Worm (Caenorhabditis elegans) whole organism, L4 larva: ENCODE measurements around the gene T04B8.1.

Experiments
- F10B5.3 ChIP-seq: sonication (generic microtip); optimal IDR thresholded peaks from 2 replicates; lab custom pipeline; 2016; ENCODE audit warnings: mild to moderate bottlenecking, missing genetic modification characterization, missing compliant biosample characterization
- F44E2.7 ChIP-seq: fragments of 200-800 bp; sonication (Bioruptor generic); IDR thresholded peaks from 2 replicates; pipeline ENCODE4 v2.1.2; 2022; ENCODE audit warnings: missing genetic modification characterization, missing compliant biosample characterization
- F49E8.2 ChIP-seq: sonication (generic microtip); optimal IDR thresholded peaks from 2 replicates; lab custom pipeline; 2016; ENCODE audit warnings: missing compliant biosample characterization, mild to moderate bottlenecking, missing genetic modification characterization, borderline replicate concordance
- T26A8.4 ChIP-seq: fragments of 200-800 bp; sonication (Bioruptor generic); IDR thresholded peaks from 2 replicates; pipeline ENCODE4 v1.3.6; 2022; ENCODE audit warnings: missing genetic modification characterization, missing compliant biosample characterization
- ZK337.2 ChIP-seq: fragments of 200-800 bp; sonication (Bioruptor generic); IDR thresholded peaks from 2 replicates; pipeline ENCODE4 v1.3.6; 2022; ENCODE audit warnings: missing genetic modification reagents, missing genetic modification characterization, missing compliant biosample characterization
- aha-1 ChIP-seq: fragments of 150-350 bp; peaks from one replicate; lab custom pipeline; 2014; ENCODE audit warnings: missing biosample characterization, missing genetic modification characterization
- attf-4 ChIP-seq: sonication (generic microtip); optimal IDR thresholded peaks from 3 replicates; lab custom pipeline; 2017; ENCODE audit warnings: missing biosample characterization, missing genetic modification characterization
- ceh-32 ChIP-seq: sonication (generic microtip); optimal IDR thresholded peaks from 2 replicates; lab custom pipeline; 2016; ENCODE audit warnings: mild to moderate bottlenecking, missing genetic modification characterization, missing compliant biosample characterization; ENCODE audit not compliant: poor library complexity
- cey-2 ChIP-seq: sonication (generic microtip); optimal IDR thresholded peaks from 3 replicates; lab custom pipeline; 2017; ENCODE audit warnings: missing genetic modification characterization, mild to moderate bottlenecking, missing compliant biosample characterization, antibody characterized with exemption, borderline replicate concordance; ENCODE audit not compliant: insufficient read depth
- ctbp-1 ChIP-seq: fragments of 200-800 bp; sonication (Bioruptor generic); IDR thresholded peaks from 2 replicates; pipeline ENCODE4 v1.3.6; 2022; ENCODE audit warnings: missing genetic modification reagents, missing genetic modification characterization, missing compliant biosample characterization
- daf-19 ChIP-seq: fragments of 200-800 bp; sonication (Bioruptor generic); conservative IDR thresholded peaks from 2 replicates; pipeline ENCODE4 v1.3.6; 2022; ENCODE audit warnings: missing genetic modification characterization, missing compliant biosample characterization
- duxl-1 ChIP-seq: sonication (generic microtip); optimal IDR thresholded peaks from 2 replicates; lab custom pipeline; 2016; ENCODE audit warnings: mild to moderate bottlenecking, missing genetic modification characterization, moderate library complexity, missing compliant biosample characterization; ENCODE audit not compliant: poor library complexity
- dve-1 ChIP-seq: sonication (generic microtip); optimal IDR thresholded peaks from 2 replicates; lab custom pipeline; 2017; ENCODE audit warnings: antibody characterized with exemption, mild to moderate bottlenecking, missing genetic modification characterization, missing compliant biosample characterization; ENCODE audit not compliant: insufficient read depth
- egl-27 ChIP-seq: sonication (generic microtip); optimal IDR thresholded peaks from 3 replicates; lab custom pipeline; 2017; ENCODE audit warnings: missing biosample characterization, missing genetic modification reagents, missing genetic modification characterization
- egl-43 ChIP-seq: fragments of 200-800 bp; sonication (Bioruptor generic); IDR thresholded peaks from 2 replicates; pipeline ENCODE4 v1.3.6; 2022; ENCODE audit warnings: missing genetic modification reagents, missing genetic modification characterization, missing compliant biosample characterization
- fos-1 ChIP-seq: fragments of 150-350 bp; optimal IDR thresholded peaks from 2 replicates; lab custom pipeline; 2014; ENCODE audit warnings: missing biosample characterization, missing genetic modification characterization
- hmg-1.1 ChIP-seq: fragments of 200-800 bp; sonication (Bioruptor generic); IDR thresholded peaks from 2 replicates; pipeline ENCODE4 v1.3.6; 2022; ENCODE audit warnings: missing genetic modification reagents, missing genetic modification characterization, missing compliant biosample characterization
- lim-7 ChIP-seq: fragments of 200-800 bp; sonication (Bioruptor generic); IDR thresholded peaks from 2 replicates; pipeline ENCODE4 v1.3.6; 2022; ENCODE audit warnings: missing genetic modification characterization, missing compliant biosample characterization
- lin-29 ChIP-seq: fragments of 200-800 bp; sonication (Bioruptor generic); IDR thresholded peaks from 2 replicates; pipeline ENCODE4 v1.3.6; 2022; ENCODE audit warnings: missing genetic modification reagents, missing genetic modification characterization, missing compliant biosample characterization
- madf-5 ChIP-seq, 2 experiments: fragments of 200-800 bp; sonication (Bioruptor generic); IDR thresholded peaks; 2 replicates each; pipeline ENCODE4 v1.3.6; 2022; ENCODE audit warnings: missing compliant biosample characterization in 2 of 2, missing genetic modification characterization in 2 of 2
- nhr-11 ChIP-seq: fragments of 150-350 bp; optimal IDR thresholded peaks from 2 replicates; lab custom pipeline; 2014; ENCODE audit warnings: missing biosample characterization, missing genetic modification characterization
- nhr-28 ChIP-seq: fragments of 150-350 bp; optimal IDR thresholded peaks from 2 replicates; lab custom pipeline; 2014; ENCODE audit warnings: missing biosample characterization, missing genetic modification characterization
- nhr-6 ChIP-seq: fragments of 150-350 bp; optimal IDR thresholded peaks from 2 replicates; lab custom pipeline; 2014; ENCODE audit warnings: missing biosample characterization, missing genetic modification characterization
- pha-4 ChIP-seq, 2 experiments: fragments of 150-350 bp in 1 of 2; fragments of 200-800 bp in 1 of 2; sonication (Bioruptor generic) in 1 of 2; IDR thresholded peaks in 1 of 2; optimal IDR thresholded peaks in 1 of 2; 2 replicates each; pipeline versions ENCODE4 v1.3.6 to Lab custom; 2014 to 2022; ENCODE audit warnings: missing genetic modification characterization in 2 of 2, missing genetic modification reagents in 2 of 2, missing biosample characterization in 1 of 2, missing compliant biosample characterization in 1 of 2
- rbr-2 ChIP-seq: sonication (generic microtip); optimal IDR thresholded peaks from 2 replicates; lab custom pipeline; 2016; ENCODE audit warnings: missing genotype, missing genetic modification characterization, missing compliant biosample characterization
- set-16 ChIP-seq: fragments of 200-800 bp; sonication (Bioruptor generic); IDR thresholded peaks from 2 replicates; pipeline ENCODE4 v1.3.6; 2022; ENCODE audit warnings: missing genetic modification reagents, missing genetic modification characterization, missing compliant biosample characterization
- spr-1 ChIP-seq: sonication (generic microtip); optimal IDR thresholded peaks from 2 replicates; lab custom pipeline; 2016; ENCODE audit warnings: mild to moderate bottlenecking, missing genetic modification characterization, missing compliant biosample characterization
- unc-62 ChIP-seq, 3 experiments: fragments of 150-350 bp in 1 of 3; sonication (generic microtip); optimal IDR thresholded peaks in 2 of 3; peaks in 1 of 3; 1 replicate in 1 of 3; 2 replicates in 2 of 3; lab custom pipeline; 2014 to 2017; ENCODE audit warnings: missing biosample characterization in 3 of 3, missing genetic modification characterization in 3 of 3, missing genetic modification reagents in 3 of 3, missing genotype in 1 of 3
- zfp-3 ChIP-seq: fragments of 200-800 bp; sonication (Bioruptor generic); conservative IDR thresholded peaks from 2 replicates; pipeline ENCODE4 v1.3.6; 2022; ENCODE audit warnings: missing genetic modification reagents, missing genetic modification characterization, missing compliant biosample characterization
- zip-11 ChIP-seq: fragments of 200-800 bp; sonication (Bioruptor generic); IDR thresholded peaks from 2 replicates; pipeline ENCODE4 v1.3.6; 2022; ENCODE audit warnings: missing genetic modification characterization, missing compliant biosample characterization

T04B8.1 gene

ce11 chrII:625926-626325, 8.2 kb upstream of the T04B8.1 start (continued):
- TF ChIP-seq ZK337.2 (GFP tag; lab: Robert Waterston, UW) (0 out of 2 replicates have a peak, but pooled peaks have one; percentile 2), madf-5 (GFP tag; IDR thresholded peaks at IDR 0.05; lab: Robert Waterston, UW) (no peak), dve-1 (peak; percentile 40), zip-11 (GFP tag; lab: Robert Waterston, UW) (no peak), attf-4 (no peak), spr-1 (tag; lab: Kevin White, UChicago) (no peak), rbr-2 (peak; percentile 34), egl-27 (no peak), daf-19 (no peak), hmg-1.1 (0 out of 2 replicates have a peak, but pooled peaks have one; percentile 38), duxl-1 (tag; lab: Kevin White, UChicago) (no peak), ctbp-1 (no peak), F44E2.7 (GFP tag; lab: Robert Waterston, UW) (no peak), ceh-32 (tag; lab: Kevin White, UChicago) (no peak)
- TF ChIP-seq, all 104 proteins: peak for 14

- no peak for TF ChIP-seq nhr-11 (tag; lab: Kevin White, UChicago)
- TF ChIP-seq nhr-28: no peak
- TF ChIP-seq F10B5.3 (tag; lab: Kevin White, UChicago): no peak
- TF ChIP-seq unc-62 (GFP tag; optimal IDR thresholded peaks at IDR 0.05 in 1 of 2; lab: Kevin White, UChicago): no peak
- no peak for TF ChIP-seq unc-62 (tag; optimal IDR thresholded peaks at IDR 0.05; lab: Kevin White, UChicago)
- no peak for TF ChIP-seq hmg-1.1
- no peak for TF ChIP-seq fos-1
- TF ChIP-seq aha-1: no peak
- no peak for TF ChIP-seq egl-27
- TF ChIP-seq zfp-3: no peak
- TF ChIP-seq cey-2 (tag; lab: Kevin White, UChicago): no peak
- TF ChIP-seq lin-29 (GFP tag; lab: Robert Waterston, UW): no peak
- TF ChIP-seq duxl-1 (tag; lab: Kevin White, UChicago): no peak
- TF ChIP-seq pha-4 (GFP tag; IDR thresholded peaks at IDR 0.05; lab: Robert Waterston, UW): no peak
- TF ChIP-seq pha-4 (tag; optimal IDR thresholded peaks at IDR 0.05; lab: Kevin White, UChicago): no peak
- no peak for TF ChIP-seq T26A8.4 (GFP tag; lab: Robert Waterston, UW)
- TF ChIP-seq F49E8.2 (tag; lab: Kevin White, UChicago): no peak
Measured at ce11 chrII:627205-627604, 6.9 kb upstream of the T04B8.1 start, which contains the start of gene arrd-1. arrd-1 (plus strand) TSS chrII:627505.

ce11 chrII:627913-628312, 6.2 kb upstream of the T04B8.1 start:
- TF ChIP-seq egl-43 (GFP tag; lab: Robert Waterston, UW): no peak
- peak in 1 of 2 experiments; percentile 95 for TF ChIP-seq unc-62 (GFP tag; optimal IDR thresholded peaks at IDR 0.05 in 1 of 2; lab: Kevin White, UChicago)
- TF ChIP-seq unc-62 (tag; optimal IDR thresholded peaks at IDR 0.05; lab: Kevin White, UChicago): no peak

- TF ChIP-seq lim-7 (GFP tag; lab: Robert Waterston, UW): peak; percentile 48; the same call in 1 of the 2 replicates
Measured at ce11 chrII:632545-632944, 1.5 kb upstream of the T04B8.1 start.

- peak; percentile 81 for TF ChIP-seq set-16 (GFP tag; lab: Robert Waterston, UW)
- TF ChIP-seq, all 104 proteins: peak for 1; not testable (repeated sequence) for 103
Measured at ce11 chrII:633144-633543, 940 bp upstream of the T04B8.1 start.

ce11 chrII:639467-639866, 5.4 kb downstream of the T04B8.1 start, which contains the start of gene K07E8.6:
K07E8.6 (minus strand) TSS chrII:639567.
- TF ChIP-seq nhr-6: no peak
- TF ChIP-seq, all 104 proteins: peak for 0
